Fruit fly (Drosophila melanogaster) whole organism, embryonic: ENCODE measurements around the gene Pgls.

Experiments used
- CG10462 ChIP-seq: fragments of 200-800 bp; sonication (Bioruptor generic); optimal IDR thresholded peaks from 2 replicates; lab custom pipeline; 2016; ENCODE audit warnings: missing biosample characterization, missing genetic modification characterization
- CG12071 ChIP-seq: fragments of 200-800 bp; sonication (Bioruptor generic); optimal IDR thresholded peaks from 3 replicates; lab custom pipeline; 2018; ENCODE audit warnings: missing biosample characterization, mild to moderate bottlenecking, missing genetic modification characterization
- CG12299 ChIP-seq: fragments of 200-800 bp; sonication (Bioruptor generic); optimal IDR thresholded peaks from 2 replicates; lab custom pipeline; 2018; ENCODE audit warnings: missing biosample characterization, mild to moderate bottlenecking, missing genetic modification characterization
- CG12744 ChIP-seq: fragments of 200-800 bp; sonication (Bioruptor generic); optimal IDR thresholded peaks from 2 replicates; lab custom pipeline; 2016; ENCODE audit warnings: missing biosample characterization, missing genetic modification characterization
- CG13296 ChIP-seq: fragments of 200-800 bp; sonication (Bioruptor generic); optimal IDR thresholded peaks from 3 replicates; lab custom pipeline; 2018; ENCODE audit warnings: missing biosample characterization, mild to moderate bottlenecking, missing genetic modification characterization
- CG14014 ChIP-seq: fragments of 200-800 bp; sonication (Bioruptor generic); IDR thresholded peaks from 2 replicates; pipeline ENCODE4 v1.3.6; 2022; ENCODE audit warnings: missing biosample characterization, missing genetic modification characterization
- CG1647 ChIP-seq: fragments of 200-800 bp; sonication (Bioruptor generic); optimal IDR thresholded peaks from 3 replicates; lab custom pipeline; 2016; ENCODE audit warnings: missing biosample characterization, missing genetic modification characterization
- CG1792 ChIP-seq: fragments of 200-800 bp; sonication (Bioruptor generic); optimal IDR thresholded peaks from 2 replicates; lab custom pipeline; 2016; ENCODE audit warnings: missing biosample characterization, missing genetic modification characterization
- CG18262 ChIP-seq: fragments of 200-800 bp; optimal IDR thresholded peaks from 3 replicates; lab custom pipeline; 2019; ENCODE audit warnings: missing biosample characterization, mild to moderate bottlenecking, missing genetic modification characterization, moderate library complexity
- CG30020 ChIP-seq: fragments of 200-800 bp; optimal IDR thresholded peaks from 2 replicates; lab custom pipeline; 2019; ENCODE audit warnings: missing biosample characterization, mild to moderate bottlenecking, missing genetic modification characterization, moderate library complexity
- CG30431 ChIP-seq: fragments of 200-800 bp; sonication (Bioruptor generic); optimal IDR thresholded peaks from 2 replicates; lab custom pipeline; 2017; ENCODE audit warnings: missing biosample characterization, missing genetic modification characterization
- CG3163 ChIP-seq: fragments of 200-800 bp; sonication (Bioruptor generic); optimal IDR thresholded peaks from 3 replicates; lab custom pipeline; 2016; ENCODE audit warnings: missing biosample characterization, missing genetic modification characterization
- CG4328 ChIP-seq: fragments of 200-800 bp; sonication (Bioruptor generic); optimal IDR thresholded peaks from 3 replicates; lab custom pipeline; 2017; ENCODE audit warnings: missing biosample characterization, missing genetic modification reagents, missing genetic modification characterization
- CG4424 ChIP-seq: fragments of 200-800 bp; sonication (Bioruptor generic); optimal IDR thresholded peaks from 3 replicates; lab custom pipeline; 2016; ENCODE audit warnings: missing biosample characterization, missing genetic modification characterization
- CG6813 ChIP-seq: fragments of 200-800 bp; sonication (Bioruptor generic); optimal IDR thresholded peaks from 2 replicates; lab custom pipeline; 2017; ENCODE audit warnings: missing biosample characterization, missing genetic modification characterization, mild to moderate bottlenecking, moderate library complexity, missing genetic modification reagents
- CG7271 ChIP-seq: fragments of 200-800 bp; sonication (Bioruptor generic); optimal IDR thresholded peaks from 2 replicates; lab custom pipeline; 2018; ENCODE audit warnings: missing biosample characterization, mild to moderate bottlenecking, missing genetic modification characterization, moderate library complexity
- CG7556 ChIP-seq: fragments of 200-800 bp; sonication (Bioruptor generic); optimal IDR thresholded peaks from 2 replicates; lab custom pipeline; 2017; ENCODE audit warnings: missing biosample characterization, mild to moderate bottlenecking, missing genetic modification characterization
- CG7928 ChIP-seq: fragments of 200-800 bp; sonication (Bioruptor generic); optimal IDR thresholded peaks from 2 replicates; lab custom pipeline; 2017; ENCODE audit warnings: missing biosample characterization, mild to moderate bottlenecking, missing genetic modification characterization
- CG8281 ChIP-seq: fragments of 200-800 bp; sonication (Bioruptor generic); optimal IDR thresholded peaks from 2 replicates; lab custom pipeline; 2018; ENCODE audit warnings: missing biosample characterization, mild to moderate bottlenecking, missing genetic modification characterization, moderate library complexity
- CG8388 ChIP-seq: fragments of 200-800 bp; sonication (Bioruptor generic); optimal IDR thresholded peaks from 2 replicates; lab custom pipeline; 2019; ENCODE audit warnings: missing biosample characterization, mild to moderate bottlenecking, missing genetic modification characterization, moderate library complexity
- CG9797 ChIP-seq: fragments of 200-800 bp; sonication (Bioruptor generic); optimal IDR thresholded peaks from 3 replicates; lab custom pipeline; 2018; ENCODE audit warnings: missing biosample characterization, mild to moderate bottlenecking, missing genetic modification characterization
- Dfd ChIP-seq, 2 experiments: fragments of >200 bp; optimal IDR thresholded peaks; 2 replicates each; lab custom pipeline; 2017; ENCODE audit warnings: missing biosample characterization in 2 of 2, missing genetic modification characterization in 2 of 2
- Doc2 ChIP-seq: fragments of 200-800 bp; sonication (Bioruptor generic); IDR thresholded peaks from 2 replicates; pipeline ENCODE4 v1.3.6; 2022; ENCODE audit warnings: missing biosample characterization, missing genetic modification characterization
- HLH3B ChIP-seq: fragments of 200-800 bp; sonication (Bioruptor generic); IDR thresholded peaks from 2 replicates; pipeline ENCODE4 v1.3.6; 2022; ENCODE audit warnings: missing biosample characterization, missing genetic modification characterization
- Hey ChIP-seq: fragments of 200-800 bp; sonication (Bioruptor generic); optimal IDR thresholded peaks from 3 replicates; lab custom pipeline; 2018; ENCODE audit warnings: missing biosample characterization, mild to moderate bottlenecking, missing genetic modification characterization
- Lpt ChIP-seq: fragments of >200 bp; optimal IDR thresholded peaks from 2 replicates; lab custom pipeline; 2018; ENCODE audit warnings: missing biosample characterization, missing genetic modification characterization
- MTF-1 ChIP-seq: fragments of 200-800 bp; sonication (Bioruptor generic); optimal IDR thresholded peaks from 2 replicates; lab custom pipeline; 2018; ENCODE audit warnings: missing biosample characterization, mild to moderate bottlenecking, missing genetic modification characterization, borderline replicate concordance
- Meics ChIP-seq: fragments of 200-800 bp; sonication (Bioruptor generic); optimal IDR thresholded peaks from 2 replicates; lab custom pipeline; 2017; ENCODE audit warnings: missing biosample characterization, mild to moderate bottlenecking, missing genetic modification characterization
- Nf-YA ChIP-seq: fragments of 200-800 bp; sonication (Bioruptor generic); IDR thresholded peaks from 2 replicates; pipeline ENCODE4 v1.3.6; 2022; ENCODE audit warnings: missing biosample characterization, missing genetic modification characterization
- Optix ChIP-seq: fragments of 200-800 bp; sonication (Bioruptor generic); IDR thresholded peaks from 3 replicates; pipeline ENCODE4 v1.3.6; 2022; ENCODE audit warnings: missing biosample characterization, missing genetic modification characterization
- Side ChIP-seq: fragments of 200-800 bp; sonication (Bioruptor generic); optimal IDR thresholded peaks from 2 replicates; lab custom pipeline; 2016; ENCODE audit warnings: missing biosample characterization, missing genetic modification characterization
- Sin3A ChIP-seq: fragments of >200 bp; optimal IDR thresholded peaks from 2 replicates; lab custom pipeline; 2018
- Sox100B ChIP-seq: fragments of 200-800 bp; sonication (Bioruptor generic); optimal IDR thresholded peaks from 3 replicates; lab custom pipeline; 2018; ENCODE audit warnings: missing biosample characterization, mild to moderate bottlenecking, missing genetic modification characterization
- Stat92E ChIP-seq, 3 experiments: fragments of >200 bp in 2 of 3; fragments of 200-800 bp in 1 of 3; sonication (Bioruptor generic) in 1 of 3; optimal IDR thresholded peaks; 2 replicates each; lab custom pipeline; 2017 to 2019; ENCODE audit warnings: missing biosample characterization in 3 of 3, missing genetic modification characterization in 3 of 3, mild to moderate bottlenecking in 1 of 3, moderate library complexity in 1 of 3
- Tbp ChIP-seq: fragments of >200 bp; optimal IDR thresholded peaks from 2 replicates; lab custom pipeline; 2018; ENCODE audit warnings: missing biosample characterization, missing genetic modification characterization
- Xrp1 ChIP-seq: fragments of 200-800 bp; sonication (Bioruptor generic); IDR thresholded peaks from 2 replicates; pipeline ENCODE4 v1.3.6; 2022; ENCODE audit warnings: missing biosample characterization, missing genetic modification characterization
- caup ChIP-seq: fragments of 200-800 bp; sonication (Bioruptor generic); optimal IDR thresholded peaks from 3 replicates; lab custom pipeline; 2017; ENCODE audit warnings: missing biosample characterization, mild to moderate bottlenecking, missing genetic modification characterization, moderate library complexity; ENCODE audit not compliant: severe bottlenecking
- cg ChIP-seq: fragments of 200-800 bp; sonication (Bioruptor generic); optimal IDR thresholded peaks from 3 replicates; lab custom pipeline; 2019; ENCODE audit warnings: missing biosample characterization, mild to moderate bottlenecking, missing genetic modification characterization, moderate library complexity
- chif ChIP-seq, 2 experiments: fragments of 200-800 bp; sonication (Bioruptor generic); optimal IDR thresholded peaks; 3 replicates each; lab custom pipeline; 2016; ENCODE audit warnings: missing biosample characterization in 2 of 2, missing genetic modification characterization in 2 of 2
- chm ChIP-seq: fragments of 200-800 bp; sonication (Bioruptor generic); IDR thresholded peaks from 2 replicates; pipeline ENCODE4 v1.3.6; 2022; ENCODE audit warnings: missing biosample characterization, missing genetic modification characterization
- da ChIP-seq: fragments of 200-800 bp; sonication (Bioruptor generic); optimal IDR thresholded peaks from 2 replicates; lab custom pipeline; 2016; ENCODE audit warnings: missing biosample characterization, missing genetic modification characterization
- eve ChIP-seq, 2 experiments: fragments of >200 bp; optimal IDR thresholded peaks; 2 replicates each; lab custom pipeline; 2017; ENCODE audit warnings: missing biosample characterization in 2 of 2, missing genetic modification characterization in 2 of 2
- exex ChIP-seq: fragments of 200-800 bp; sonication (Bioruptor generic); optimal IDR thresholded peaks from 4 replicates; lab custom pipeline; 2018; ENCODE audit warnings: missing biosample characterization, mild to moderate bottlenecking, missing genetic modification characterization, moderate library complexity
- grau ChIP-seq: fragments of 200-800 bp; optimal IDR thresholded peaks from 3 replicates; lab custom pipeline; 2019; ENCODE audit warnings: missing biosample characterization, mild to moderate bottlenecking, missing genetic modification characterization, moderate library complexity
- grn ChIP-seq: fragments of 200-800 bp; sonication (Bioruptor generic); optimal IDR thresholded peaks from 3 replicates; lab custom pipeline; 2017; ENCODE audit warnings: missing biosample characterization, missing genetic modification characterization
- gro ChIP-seq: fragments of 200-800 bp; sonication (Bioruptor generic); optimal IDR thresholded peaks from 2 replicates; lab custom pipeline; 2016; ENCODE audit warnings: missing biosample characterization, missing genetic modification characterization
- pb ChIP-seq: fragments of 200-800 bp; sonication (Bioruptor generic); optimal IDR thresholded peaks from 3 replicates; lab custom pipeline; 2016; ENCODE audit warnings: missing biosample characterization, missing genetic modification characterization
- peb ChIP-seq: fragments of 200-800 bp; sonication (Bioruptor generic); IDR thresholded peaks from 2 replicates; pipeline ENCODE4 v1.3.6; 2022; ENCODE audit warnings: missing biosample characterization, missing genetic modification characterization
- psq ChIP-seq: fragments of 200-800 bp; sonication (Bioruptor generic); optimal IDR thresholded peaks from 2 replicates; lab custom pipeline; 2017; ENCODE audit warnings: missing biosample characterization, missing genetic modification characterization
- ranshi ChIP-seq: fragments of 200-800 bp; sonication (Bioruptor generic); IDR thresholded peaks from 2 replicates; pipeline ENCODE4 v1.3.6; 2022; ENCODE audit warnings: missing biosample characterization, missing genetic modification characterization
- salm ChIP-seq: fragments of 200-800 bp; sonication (Bioruptor generic); optimal IDR thresholded peaks from 2 replicates; lab custom pipeline; 2018; ENCODE audit warnings: missing biosample characterization, mild to moderate bottlenecking, missing genetic modification characterization
- unpg ChIP-seq: fragments of 200-800 bp; sonication (Bioruptor generic); optimal IDR thresholded peaks from 3 replicates; lab custom pipeline; 2018; ENCODE audit warnings: missing biosample characterization, mild to moderate bottlenecking, missing genetic modification characterization, moderate library complexity

Gene Pgls

dm6 chrX:10857376-10857775 is 10.1 kb downstream of the Pgls start, which contains the start of the genes sofe and CG2186 (continued):
- TF ChIP-seq salm (no peak), CG12071 (GFP tag; lab: Kevin White, UChicago) (no peak), chm (GFP tag; lab: Robert Waterston, UW) (no peak), eve (GFP tag; optimal IDR thresholded peaks at IDR 0.05; lab: Kevin White, UChicago) (no peak), CG8388 (GFP tag; lab: Kevin White, UChicago) (peak; percentile 29), CG13296 (no peak), Tbp (no peak), unpg (GFP tag; lab: Kevin White, UChicago) (peak; percentile 53), CG4328 (no peak), Dfd (GFP tag; optimal IDR thresholded peaks at IDR 0.05; lab: Kevin White, UChicago) (no peak), CG12744 (GFP tag; lab: Kevin White, UChicago) (peak; percentile 22), psq (GFP tag; lab: Kevin White, UChicago) (peak; percentile 21), CG18262 (tag; lab: Kevin White, UChicago) (peak; percentile 29), CG7556 (GFP tag; lab: Kevin White, UChicago) (peak; percentile 16), CG30020 (tag; lab: Kevin White, UChicago) (peak; percentile 45), peb (GFP tag; lab: Robert Waterston, UW) (no peak), Lpt (GFP tag; lab: Kevin White, UChicago) (no peak), gro (GFP tag; lab: Kevin White, UChicago) (peak; percentile 46), CG8281 (tag; lab: Kevin White, UChicago) (no peak), CG6813 (GFP tag; lab: Kevin White, UChicago) (no peak), CG10462 (GFP tag; lab: Kevin White, UChicago) (no peak), Side (peak; percentile 1), Stat92E (GFP tag; optimal IDR thresholded peaks at IDR 0.05; lab: Kevin White, UChicago) (peak in 1 of 3 experiments; percentile 25), HLH3B (0 out of 2 replicates have a peak, but pooled peaks have one; percentile 26), Optix (no peak), CG30431 (GFP tag; lab: Kevin White, UChicago) (no peak), caup (GFP tag; lab: Kevin White, UChicago) (peak; percentile 47), CG4424 (peak; percentile 47), CG14014 (peak; percentile 20; the same call in 1 of the 2 replicates), grn (GFP tag; lab: Kevin White, UChicago) (no peak), Sox100B (GFP tag; lab: Kevin White, UChicago) (no peak), CG9797 (GFP tag; lab: Kevin White, UChicago) (peak; percentile 55), Xrp1 (GFP tag; lab: Robert Waterston, UW) (peak; percentile 54; the same call in 1 of the 2 replicates), Sin3A (peak; percentile 87), chif (GFP tag; optimal IDR thresholded peaks at IDR 0.05; lab: Kevin White, UChicago) (peak in 1 of 2 experiments; percentile 36), da (GFP tag; lab: Kevin White, UChicago) (no peak), MTF-1 (GFP tag; lab: Kevin White, UChicago) (no peak), Nf-YA (GFP tag; lab: Robert Waterston, UW) (no peak), Meics (GFP tag; lab: Kevin White, UChicago) (no peak), CG3163 (GFP tag; lab: Kevin White, UChicago) (no peak), pb (GFP tag; lab: Kevin White, UChicago) (no peak), Doc2 (GFP tag; lab: Robert Waterston, UW) (no peak), exex (tag; lab: Kevin White, UChicago) (no peak), cg (GFP tag; lab: Kevin White, UChicago) (no peak), grau (tag; lab: Kevin White, UChicago) (peak; percentile 58), CG1647 (GFP tag; lab: Kevin White, UChicago) (peak; percentile 39), ranshi (0 out of 2 replicates have a peak, but pooled peaks have one; percentile 10), Hey (tag; lab: Kevin White, UChicago) (no peak), CG1792 (GFP tag; lab: Kevin White, UChicago) (no peak), CG12299 (tag; lab: Kevin White, UChicago) (peak; percentile 61), CG7271 (tag; lab: Kevin White, UChicago) (peak; percentile 50), CG7928 (GFP tag; lab: Kevin White, UChicago) (peak; percentile 73)
